Worm (Caenorhabditis elegans) whole organism, young adult: ENCODE data around the gene rsp-3.

Experiments
- C17E4.6 ChIP-seq: fragments of 200-800 bp; sonication (Bioruptor generic); IDR thresholded peaks from 2 replicates; pipeline ENCODE4 v1.3.6; 2022; ENCODE audit warnings: missing genetic modification reagents, missing genetic modification characterization, missing compliant biosample characterization
- D2030.7 ChIP-seq: fragments of 200-800 bp; sonication (Bioruptor generic); IDR thresholded peaks from 2 replicates; pipeline ENCODE4 v1.3.6; 2022; ENCODE audit warnings: missing genetic modification reagents, missing genetic modification characterization, missing compliant biosample characterization
- F10E7.11 ChIP-seq: sonication (generic microtip); optimal IDR thresholded peaks from 2 replicates; lab custom pipeline; 2017; ENCODE audit warnings: mild to moderate bottlenecking, missing genetic modification characterization, moderate library complexity, missing compliant biosample characterization
- F23B12.7 ChIP-seq: sonication (generic microtip); optimal IDR thresholded peaks from 2 replicates; lab custom pipeline; 2017; ENCODE audit warnings: missing genetic modification characterization, mild to moderate bottlenecking, missing compliant biosample characterization, antibody characterized with exemption, moderate library complexity; ENCODE audit not compliant: insufficient read depth
- F33H1.4 ChIP-seq: fragments of 200-800 bp; sonication (Bioruptor generic); IDR thresholded peaks from 2 replicates; pipeline ENCODE4 v1.3.6; 2022; ENCODE audit warnings: missing genetic modification reagents, missing genetic modification characterization, missing compliant biosample characterization
- F52B5.7 ChIP-seq: sonication (generic microtip); optimal IDR thresholded peaks from 2 replicates; lab custom pipeline; 2016; ENCODE audit warnings: mild to moderate bottlenecking, missing genetic modification characterization, missing compliant biosample characterization
- F57A8.1 ChIP-seq: fragments of 200-800 bp; sonication (Bioruptor generic); optimal IDR thresholded peaks from 2 replicates; lab custom pipeline; 2018; ENCODE audit warnings: mild to moderate bottlenecking, missing genetic modification characterization, moderate library complexity, missing compliant biosample characterization
- Y53G8AR.9 ChIP-seq: fragments of 200-800 bp; sonication (Bioruptor generic); conservative IDR thresholded peaks from 2 replicates; pipeline ENCODE4 v1.3.6; 2022; ENCODE audit warnings: missing genetic modification reagents, missing genetic modification characterization, missing compliant biosample characterization
- Y67H2A.10 ChIP-seq: fragments of 200-800 bp; sonication (Bioruptor generic); conservative IDR thresholded peaks from 2 replicates; pipeline ENCODE4 v1.3.6; 2022; ENCODE audit warnings: missing genetic modification reagents, missing genetic modification characterization, missing compliant biosample characterization
- aptf-2 ChIP-seq: fragments of 200-800 bp; sonication (Bioruptor generic); conservative IDR thresholded peaks from 2 replicates; pipeline ENCODE4 v1.3.6; 2022; ENCODE audit warnings: missing genetic modification reagents, missing genetic modification characterization, missing compliant biosample characterization
- attf-5 ChIP-seq: fragments of 200-800 bp; sonication (Bioruptor generic); optimal IDR thresholded peaks from 2 replicates; lab custom pipeline; 2018; ENCODE audit warnings: mild to moderate bottlenecking, missing genetic modification characterization, missing compliant biosample characterization
- attf-6 ChIP-seq: fragments of 200-800 bp; sonication (Bioruptor generic); IDR thresholded peaks from 2 replicates; pipeline ENCODE4 v1.3.6; 2022; ENCODE audit warnings: missing genetic modification reagents, missing genetic modification characterization, missing compliant biosample characterization
- cebp-1 ChIP-seq, 2 experiments: fragments of 200-800 bp in 1 of 2; sonication (Bioruptor generic) in 1 of 2; sonication (generic microtip) in 1 of 2; IDR thresholded peaks in 1 of 2; optimal IDR thresholded peaks in 1 of 2; 2 replicates each; pipeline versions ENCODE4 v1.3.6 to Lab custom; 2017 to 2022; ENCODE audit warnings: missing compliant biosample characterization in 2 of 2, missing genetic modification characterization in 2 of 2, mild to moderate bottlenecking in 1 of 2, missing genetic modification reagents in 1 of 2, moderate library complexity in 1 of 2
- ceh-27 ChIP-seq: fragments of 200-800 bp; sonication (Bioruptor generic); optimal IDR thresholded peaks from 2 replicates; lab custom pipeline; 2018; ENCODE audit warnings: mild to moderate bottlenecking, missing genetic modification characterization, moderate library complexity, missing compliant biosample characterization
- ceh-40 ChIP-seq: fragments of 200-800 bp; sonication (Bioruptor generic); IDR thresholded peaks from 2 replicates; pipeline ENCODE4 v1.3.6; 2022; ENCODE audit warnings: missing genetic modification characterization, missing compliant biosample characterization
- ceh-79 ChIP-seq: sonication (generic microtip); optimal IDR thresholded peaks from 2 replicates; lab custom pipeline; 2017; ENCODE audit warnings: mild to moderate bottlenecking, missing genetic modification characterization, missing compliant biosample characterization
- ceh-91 ChIP-seq: fragments of 200-800 bp; sonication (Bioruptor generic); IDR thresholded peaks from 2 replicates; pipeline ENCODE4 v1.3.6; 2022; ENCODE audit warnings: missing genetic modification reagents, missing genetic modification characterization, missing compliant biosample characterization
- die-1 ChIP-seq: sonication (generic microtip); optimal IDR thresholded peaks from 2 replicates; lab custom pipeline; 2016; ENCODE audit warnings: missing genotype, mild to moderate bottlenecking, missing genetic modification characterization, missing compliant biosample characterization
- dox-1 ChIP-seq: fragments of 200-800 bp; sonication (Bioruptor generic); IDR thresholded peaks from 2 replicates; pipeline ENCODE4 v1.3.6; 2022; ENCODE audit warnings: missing genetic modification reagents, missing genetic modification characterization, missing compliant biosample characterization
- dpl-1 ChIP-seq: fragments of 150-350 bp; optimal IDR thresholded peaks from 2 replicates; lab custom pipeline; 2014; ENCODE audit warnings: missing biosample characterization, missing genetic modification reagents, missing genetic modification characterization
- efl-1 ChIP-seq: fragments of 150-350 bp; optimal IDR thresholded peaks from 2 replicates; lab custom pipeline; 2014; ENCODE audit warnings: missing biosample characterization, missing genetic modification reagents, missing genetic modification characterization
- egl-44 ChIP-seq: fragments of 200-800 bp; sonication (Bioruptor generic); IDR thresholded peaks from 2 replicates; pipeline ENCODE4 v1.3.6; 2022; ENCODE audit warnings: missing genetic modification reagents, missing genetic modification characterization, missing compliant biosample characterization
- ets-4 ChIP-seq: fragments of 200-800 bp; sonication (Bioruptor generic); optimal IDR thresholded peaks from 2 replicates; lab custom pipeline; 2018; ENCODE audit warnings: mild to moderate bottlenecking, missing genetic modification characterization, missing compliant biosample characterization
- hmg-1.2 ChIP-seq: fragments of 200-800 bp; sonication (Bioruptor generic); IDR thresholded peaks from 2 replicates; pipeline ENCODE4 v1.3.6; 2022; ENCODE audit warnings: missing genetic modification reagents, missing genetic modification characterization, missing compliant biosample characterization
- let-607 ChIP-seq, 2 experiments: fragments of 200-800 bp in 1 of 2; sonication (Bioruptor generic) in 1 of 2; sonication (generic microtip) in 1 of 2; optimal IDR thresholded peaks; 2 replicates each; lab custom pipeline; 2016 to 2018; ENCODE audit warnings: mild to moderate bottlenecking in 2 of 2, missing compliant biosample characterization in 2 of 2, missing genetic modification characterization in 2 of 2, moderate library complexity in 2 of 2, missing genotype in 1 of 2
- lin-35 ChIP-seq, 3 experiments: fragments of 150-350 bp in 2 of 3; sonication (generic microtip) in 1 of 3; optimal IDR thresholded peaks; 2 replicates each; lab custom pipeline; 2014 to 2018; ENCODE audit warnings: missing biosample characterization in 3 of 3, missing genetic modification characterization in 3 of 3, missing genetic modification reagents in 3 of 3
- lin-40 ChIP-seq: sonication (generic microtip); optimal IDR thresholded peaks from 2 replicates; lab custom pipeline; 2016; ENCODE audit warnings: missing genetic modification characterization, mild to moderate bottlenecking, missing compliant biosample characterization, missing genotype, missing genetic modification reagents
- lin-54 ChIP-seq: fragments of 200-800 bp; sonication (Bioruptor generic); optimal IDR thresholded peaks from 2 replicates; lab custom pipeline; 2018; ENCODE audit warnings: mild to moderate bottlenecking, missing genetic modification characterization, missing compliant biosample characterization
- lsl-1 ChIP-seq: fragments of 200-800 bp; sonication (Bioruptor generic); optimal IDR thresholded peaks from 2 replicates; lab custom pipeline; 2018; ENCODE audit warnings: mild to moderate bottlenecking, missing genetic modification characterization, moderate library complexity, missing compliant biosample characterization
- madf-3 ChIP-seq: fragments of 200-800 bp; sonication (Bioruptor generic); IDR thresholded peaks from 2 replicates; pipeline ENCODE4 v1.3.6; 2022; ENCODE audit warnings: missing genetic modification reagents, missing genetic modification characterization, missing compliant biosample characterization
- madf-6 ChIP-seq: fragments of 200-800 bp; sonication (Bioruptor generic); IDR thresholded peaks from 2 replicates; pipeline ENCODE4 v1.3.6; 2022; ENCODE audit warnings: missing genetic modification reagents, missing genetic modification characterization, missing compliant biosample characterization
- madf-8 ChIP-seq: fragments of 200-800 bp; sonication (Bioruptor generic); conservative IDR thresholded peaks from 2 replicates; pipeline ENCODE4 v1.3.6; 2022; ENCODE audit warnings: missing genetic modification reagents, missing genetic modification characterization, missing compliant biosample characterization
- mcd-1 ChIP-seq: fragments of 200-800 bp; sonication (Bioruptor generic); IDR thresholded peaks from 2 replicates; pipeline ENCODE4 v1.3.6; 2022; ENCODE audit warnings: missing genetic modification reagents, missing genetic modification characterization, missing compliant biosample characterization
- mxl-1 ChIP-seq: sonication (generic microtip); optimal IDR thresholded peaks from 2 replicates; lab custom pipeline; 2016; ENCODE audit warnings: missing genetic modification characterization, missing compliant biosample characterization
- nfya-2 ChIP-seq: fragments of 200-800 bp; sonication (Bioruptor generic); IDR thresholded peaks from 2 replicates; pipeline ENCODE4 v1.3.6; 2022; ENCODE audit warnings: missing genetic modification reagents, missing genetic modification characterization, missing compliant biosample characterization
- nhr-120 ChIP-seq: fragments of 200-800 bp; sonication (Bioruptor generic); IDR thresholded peaks from 2 replicates; pipeline ENCODE4 v1.3.6; 2022; ENCODE audit warnings: missing genetic modification characterization, missing compliant biosample characterization
- pbrm-1 ChIP-seq: fragments of 200-800 bp; sonication (Bioruptor generic); IDR thresholded peaks from 2 replicates; pipeline ENCODE4 v1.3.6; 2022; ENCODE audit warnings: missing genetic modification reagents, missing genetic modification characterization, missing compliant biosample characterization
- rpc-1 ChIP-seq, 2 experiments: fragments of 150-350 bp in 1 of 2; sonication (generic microtip) in 1 of 2; optimal IDR thresholded peaks; 2 replicates each; lab custom pipeline; 2014 to 2018; ENCODE audit warnings: missing biosample characterization in 1 of 2, missing genetic modification characterization in 1 of 2, missing genetic modification reagents in 1 of 2, missing genotype in 1 of 2
- sdz-38 ChIP-seq: sonication (generic microtip); optimal IDR thresholded peaks from 2 replicates; lab custom pipeline; 2016; ENCODE audit warnings: missing genotype, missing genetic modification characterization, missing compliant biosample characterization
- snpc-1.3 ChIP-seq: sonication (generic microtip); optimal IDR thresholded peaks from 2 replicates; lab custom pipeline; 2017; ENCODE audit warnings: missing genetic modification characterization, mild to moderate bottlenecking, missing compliant biosample characterization, antibody characterized with exemption, moderate library complexity, missing genotype, missing genetic modification reagents; ENCODE audit not compliant: insufficient read depth
- snpc-3.4 ChIP-seq: sonication (generic microtip); optimal IDR thresholded peaks from 2 replicates; lab custom pipeline; 2017; ENCODE audit warnings: missing genetic modification characterization, mild to moderate bottlenecking, missing compliant biosample characterization, antibody characterized with exemption, moderate library complexity, missing genotype, missing genetic modification reagents
- somi-1 ChIP-seq: fragments of 200-800 bp; sonication (Bioruptor generic); optimal IDR thresholded peaks from 2 replicates; lab custom pipeline; 2018; ENCODE audit warnings: mild to moderate bottlenecking, missing genetic modification characterization, missing compliant biosample characterization
- tbp1 ChIP-seq: fragments of 200-800 bp; sonication (Bioruptor generic); optimal IDR thresholded peaks from 2 replicates; lab custom pipeline; 2018; ENCODE audit warnings: mild to moderate bottlenecking, missing genetic modification characterization, missing compliant biosample characterization
- tlf-1 ChIP-seq: fragments of 200-800 bp; sonication (Bioruptor generic); optimal IDR thresholded peaks from 2 replicates; lab custom pipeline; 2018; ENCODE audit warnings: mild to moderate bottlenecking, missing genetic modification characterization, missing compliant biosample characterization
- zim-3 ChIP-seq: sonication (generic microtip); optimal IDR thresholded peaks from 2 replicates; lab custom pipeline; 2017; ENCODE audit warnings: mild to moderate bottlenecking, missing genetic modification characterization, moderate library complexity, missing compliant biosample characterization
- ztf-22 ChIP-seq: fragments of 200-800 bp; sonication (Bioruptor generic); optimal IDR thresholded peaks from 2 replicates; lab custom pipeline; 2018; ENCODE audit warnings: mild to moderate bottlenecking, missing genetic modification characterization, moderate library complexity, missing compliant biosample characterization

Gene rsp-3

DNA sequence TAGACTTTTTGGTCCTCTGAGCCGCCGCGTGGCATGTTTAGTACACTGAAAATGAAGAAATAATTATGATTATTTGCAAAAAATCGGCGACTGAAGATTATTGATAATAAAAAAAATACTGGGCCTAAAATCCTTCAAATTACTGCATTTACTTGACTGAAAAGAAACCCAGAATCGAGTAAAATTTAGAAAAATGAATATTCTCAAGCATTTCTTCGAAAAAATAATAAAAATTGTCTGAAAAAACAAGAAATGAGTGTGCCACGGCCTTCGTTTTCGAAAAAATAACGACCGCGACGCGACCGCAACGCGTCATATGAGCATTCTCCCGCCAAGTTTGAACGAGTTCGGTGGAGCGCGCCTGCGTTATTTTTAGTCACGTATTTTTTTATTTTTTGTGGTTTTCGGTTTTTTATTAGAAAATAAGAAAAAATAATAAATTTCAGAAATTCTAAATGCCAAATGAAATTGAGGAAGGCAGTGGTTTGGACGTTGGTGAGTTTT, at the start of gene rsp-3, which contains the start of gene spin-4:
rsp-3 (minus strand) TSS at position 51 of the 504 bp plus-strand sequence.
spin-4 (plus strand) TSS at position 447 of the 504 bp plus-strand sequence.
- peak; percentile 66 for TF ChIP-seq snpc-3.4
- TF ChIP-seq attf-6: no peak
- peak; percentile 40; the same call in 1 of the 2 replicates for TF ChIP-seq madf-8 (GFP tag; lab: Robert Waterston, UW)
- TF ChIP-seq cebp-1 (GFP tag; IDR thresholded peaks at IDR 0.05; lab: Robert Waterston, UW): no peak
- TF ChIP-seq cebp-1 (tag; optimal IDR thresholded peaks at IDR 0.05; lab: Kevin White, UChicago): peak; percentile 28
- no peak for TF ChIP-seq ztf-22 (GFP tag; lab: Kevin White, UChicago)
- no peak for TF ChIP-seq nfya-2 (GFP tag; lab: Robert Waterston, UW)
- TF ChIP-seq ceh-91 (GFP tag; lab: Robert Waterston, UW): peak; percentile 61
- TF ChIP-seq lin-40: peak; percentile 17
- peak; percentile 57 for TF ChIP-seq lsl-1 (GFP tag; lab: Kevin White, UChicago)
- TF ChIP-seq Y53G8AR.9 (GFP tag; lab: Robert Waterston, UW): no peak
- no peak for TF ChIP-seq F52B5.7
- TF ChIP-seq nhr-120 (GFP tag; lab: Robert Waterston, UW): no peak
- TF ChIP-seq tlf-1 (GFP tag; lab: Kevin White, UChicago): peak; percentile 8
- no peak for TF ChIP-seq aptf-2 (GFP tag; lab: Robert Waterston, UW)
- TF ChIP-seq D2030.7 (GFP tag; lab: Robert Waterston, UW): peak; percentile 56; the same call in 1 of the 2 replicates
- TF ChIP-seq ceh-40 (GFP tag; lab: Robert Waterston, UW): no peak
- TF ChIP-seq die-1 (tag; lab: Kevin White, UChicago): no peak
- TF ChIP-seq lin-54 (GFP tag; lab: Kevin White, UChicago): peak; percentile 89
- TF ChIP-seq somi-1 (GFP tag; lab: Kevin White, UChicago): no peak
- TF ChIP-seq dox-1 (GFP tag; lab: Robert Waterston, UW): no peak
- TF ChIP-seq F23B12.7 (tag; lab: Kevin White, UChicago): peak; percentile 72
- no peak for TF ChIP-seq pbrm-1 (GFP tag; lab: Robert Waterston, UW)
- TF ChIP-seq F10E7.11 (tag; lab: Kevin White, UChicago): no peak
- TF ChIP-seq ceh-79 (tag; lab: Kevin White, UChicago): no peak
- TF ChIP-seq sdz-38: no peak
- TF ChIP-seq snpc-1.3 (tag; lab: Kevin White, UChicago): peak; percentile 57
- no peak for TF ChIP-seq mxl-1 (tag; lab: Kevin White, UChicago)
- TF ChIP-seq madf-6 (GFP tag; lab: Robert Waterston, UW): peak; percentile 71
- no peak for TF ChIP-seq F57A8.1 (GFP tag; lab: Kevin White, UChicago)
- peak; percentile 14 for TF ChIP-seq ceh-27 (GFP tag; lab: Kevin White, UChicago)
- peak; percentile 86 for TF ChIP-seq mcd-1
- peak; percentile 44; the same call in 1 of the 2 replicates for TF ChIP-seq hmg-1.2
- TF ChIP-seq tbp1: peak; percentile 36
- peak; percentile 58; the same call in 1 of the 2 replicates for TF ChIP-seq Y67H2A.10 (GFP tag; lab: Robert Waterston, UW)
- TF ChIP-seq ets-4 (GFP tag; lab: Kevin White, UChicago): no peak
- peak; percentile 44; the same call in 1 of the 2 replicates for TF ChIP-seq F33H1.4 (GFP tag; lab: Robert Waterston, UW)
- peak; percentile 99 for TF ChIP-seq madf-3 (GFP tag; lab: Robert Waterston, UW)
- no peak for TF ChIP-seq zim-3 (tag; lab: Kevin White, UChicago)
- TF ChIP-seq C17E4.6 (GFP tag; lab: Robert Waterston, UW): no peak
- TF ChIP-seq egl-44 (GFP tag; lab: Robert Waterston, UW): no peak
- peak in 1 of 3 experiments; percentile 89 for TF ChIP-seq lin-35 (GFP tag; optimal IDR thresholded peaks at IDR 0.05; lab: Kevin White, UChicago)
- TF ChIP-seq rpc-1 (optimal IDR thresholded peaks at IDR 0.05; lab: Kevin White, UChicago): no peak
- no peak for TF ChIP-seq rpc-1 (tag; optimal IDR thresholded peaks at IDR 0.05; lab: Kevin White, UChicago)
- TF ChIP-seq attf-5 (GFP tag; lab: Kevin White, UChicago): peak; percentile 87
- peak; percentile 86 for TF ChIP-seq efl-1 (GFP tag; lab: Kevin White, UChicago)
- TF ChIP-seq dpl-1: peak; percentile 84
- TF ChIP-seq let-607 (tag; optimal IDR thresholded peaks at IDR 0.05; lab: Kevin White, UChicago): no peak
